Worm (Caenorhabditis elegans): ENCODE measurements around the gene pmp-1.

Gene pmp-1

DNA sequence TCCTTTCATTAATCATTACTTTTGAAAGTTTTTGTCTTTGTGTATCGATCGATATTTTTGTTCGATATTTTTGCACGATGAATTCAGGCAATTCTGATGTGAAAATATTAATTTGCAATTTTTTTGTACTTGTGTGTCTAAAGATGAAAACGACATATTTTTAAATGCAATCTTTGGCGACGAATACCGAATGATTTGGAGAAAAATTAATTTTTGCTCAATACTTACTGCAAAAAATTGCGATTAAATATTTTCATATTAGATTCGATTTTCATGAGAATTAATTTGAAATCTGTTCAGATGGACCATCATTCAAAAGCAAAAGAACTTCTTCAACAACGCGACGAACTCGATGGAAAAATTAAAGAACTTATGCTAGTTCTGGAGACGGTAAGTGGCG, 18.2 kb upstream of the pmp-1 start, which contains the start of gene psmd-9:
TSS of gene psmd-9 (plus strand) at position 301 of the 400 bp plus-strand sequence.
- no peak for TF ChIP-seq unc-62 (GFP tag; optimal IDR thresholded peaks at IDR 0.05)

DNA sequence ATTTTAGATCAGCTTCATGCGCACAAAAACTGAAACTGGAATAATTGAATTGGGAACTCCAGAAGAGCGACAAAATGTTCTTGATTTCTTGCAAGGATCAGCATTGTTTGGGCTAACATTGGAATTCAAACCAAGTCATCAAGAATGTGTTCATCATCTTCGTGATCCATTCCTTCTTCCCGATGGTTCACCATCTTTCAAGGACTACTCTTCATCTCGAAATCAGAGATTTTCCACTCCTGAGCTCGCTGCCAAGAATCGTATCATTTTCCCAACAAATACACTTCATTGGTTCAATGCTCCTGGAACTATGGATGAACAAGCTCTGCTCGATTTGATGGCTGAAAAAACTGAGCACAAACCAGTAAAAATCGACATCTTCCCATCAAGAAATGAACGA, 17.2 kb upstream of the pmp-1 start:
- no peak for TF ChIP-seq unc-62 (GFP tag; optimal IDR thresholded peaks at IDR 0.05)

DNA sequence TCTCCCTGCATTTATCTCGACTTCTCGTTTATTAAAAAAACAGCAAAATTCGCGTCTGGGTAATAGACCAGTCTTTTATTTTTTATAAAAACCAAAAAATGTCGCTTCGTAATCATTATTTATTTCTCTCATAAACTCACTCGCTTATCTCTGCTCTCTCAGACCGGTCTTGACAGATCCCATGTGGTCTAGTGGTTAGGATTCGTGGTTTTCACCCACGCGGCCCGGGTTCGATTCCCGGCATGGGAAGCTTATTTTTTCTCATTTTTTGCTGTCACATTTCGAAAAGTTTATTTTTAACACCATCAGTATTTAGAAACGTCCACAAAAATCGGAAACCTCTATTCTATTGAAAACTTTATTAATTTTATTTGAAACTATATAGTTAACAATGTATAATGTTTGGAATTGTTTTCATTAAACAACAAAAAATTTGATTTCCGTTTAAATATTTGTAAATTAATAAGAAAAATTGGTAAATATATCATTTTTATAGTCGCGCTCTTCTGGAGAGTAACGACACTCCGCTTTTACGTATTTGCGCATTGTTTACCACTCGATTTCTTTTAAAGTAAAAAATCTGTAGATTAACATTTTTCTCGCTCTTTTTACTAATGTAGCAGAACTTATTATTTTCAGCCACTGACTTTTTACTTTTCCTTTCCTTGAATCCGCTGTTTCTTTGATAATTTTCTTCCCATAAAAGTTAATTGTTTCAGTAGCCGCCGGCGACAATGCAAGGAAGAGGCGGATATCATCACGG, 14.6 kb upstream of the pmp-1 start, which contains the start of gene hrpl-1:
TSS of gene hrpl-1 (plus strand) at position 713 of the 763 bp plus-strand sequence.
- no peak for TF ChIP-seq unc-62 (GFP tag; optimal IDR thresholded peaks at IDR 0.05)

DNA sequence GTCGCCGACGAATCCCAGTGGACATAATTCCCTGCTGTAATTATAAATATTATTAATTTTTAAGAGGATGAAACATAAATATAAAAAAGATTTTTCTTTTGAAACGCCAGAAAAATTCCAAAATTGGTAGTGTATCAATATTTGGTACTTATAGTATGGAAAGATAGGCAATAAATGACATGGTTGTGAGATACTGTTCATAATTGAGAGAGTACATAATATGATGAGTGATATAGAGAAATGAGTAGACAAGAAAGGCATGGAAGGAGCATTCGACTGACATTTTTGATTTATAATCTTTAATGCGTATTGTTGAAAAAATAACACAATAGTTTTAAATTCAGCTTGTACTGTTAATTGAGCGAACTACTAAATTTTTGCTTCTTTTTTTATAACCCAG, 14.0 kb upstream of the pmp-1 start, which contains the start of gene C44B7.11:
TSS of gene C44B7.11 (minus strand) at position 34 of the 400 bp plus-strand sequence.
- TF ChIP-seq unc-62 (GFP tag; optimal IDR thresholded peaks at IDR 0.05), result no peak

DNA sequence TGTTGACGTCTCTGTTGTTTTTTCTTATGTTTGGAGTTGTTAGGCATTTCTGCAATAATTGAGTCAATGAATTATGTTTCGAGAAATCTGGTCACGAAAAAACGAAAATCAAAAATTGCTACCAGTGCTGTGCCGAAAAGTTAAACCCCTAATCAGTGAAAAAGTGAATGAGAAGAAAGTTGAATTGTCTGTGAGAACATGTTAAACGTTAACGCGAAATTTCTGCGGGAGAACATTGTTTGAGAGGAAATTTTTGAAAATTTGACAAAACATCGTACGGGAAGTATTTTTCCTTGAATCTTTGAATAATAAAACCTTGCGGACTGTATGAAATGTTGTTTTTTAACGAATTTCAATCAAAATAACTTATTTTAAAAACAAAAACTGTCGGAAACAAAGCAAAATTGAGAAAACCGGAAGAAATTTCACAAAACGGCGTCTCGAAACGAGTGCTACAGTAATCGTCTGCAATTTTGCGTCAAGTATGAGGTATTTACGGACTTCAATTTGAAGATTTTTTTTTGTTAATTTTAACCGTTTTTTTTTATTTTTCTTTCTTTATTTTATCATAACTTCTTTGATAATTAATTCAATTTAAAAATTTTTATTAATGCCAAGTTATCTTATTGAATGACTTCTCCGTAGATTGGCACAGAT, 10.2 kb upstream of the pmp-1 start, which contains the start of gene adal-1:
TSS of gene adal-1 (minus strand) at position 51 of the 657 bp plus-strand sequence.
- no peak for TF ChIP-seq unc-62 (GFP tag; optimal IDR thresholded peaks at IDR 0.05)

DNA sequence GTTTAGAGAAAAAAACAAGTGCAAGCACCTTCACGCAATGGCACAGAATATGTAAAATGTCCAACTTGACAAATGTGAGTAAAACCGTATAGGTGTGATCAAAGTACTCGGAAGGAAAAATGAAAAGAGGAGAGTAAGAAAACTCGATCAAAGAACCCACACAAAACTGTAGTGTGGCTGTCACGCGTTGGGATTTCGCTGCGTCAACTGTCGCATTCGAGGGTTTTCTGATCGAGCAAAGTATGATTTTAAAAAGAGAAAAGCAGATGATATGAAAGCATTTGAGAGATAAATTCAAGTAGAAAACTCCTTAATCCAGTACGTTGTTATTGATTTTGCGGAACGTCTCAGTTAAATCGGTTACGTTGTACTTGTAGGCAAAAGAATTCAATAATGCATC, 8.3 kb upstream of the pmp-1 start:
- TF ChIP-seq unc-62 (GFP tag; optimal IDR thresholded peaks at IDR 0.05), result no peak

DNA sequence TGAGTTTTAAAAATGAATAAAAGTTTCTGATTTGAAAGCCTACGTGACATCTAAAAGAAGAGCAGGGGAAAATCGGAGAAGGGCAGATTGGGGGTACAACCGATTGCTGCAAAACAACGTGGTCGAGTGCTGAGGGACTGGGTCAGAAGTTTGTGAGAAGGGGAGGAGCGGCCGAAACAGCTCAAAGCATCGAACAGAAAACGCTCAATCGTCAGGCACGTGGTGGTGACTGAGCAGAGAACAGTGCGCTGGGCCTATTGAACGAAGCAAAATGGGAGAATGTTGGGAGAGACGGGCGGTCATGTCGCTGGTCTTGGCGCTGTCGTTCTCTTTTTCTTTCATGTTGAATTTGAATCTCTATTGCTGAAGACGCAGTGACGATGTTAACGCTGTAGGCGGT, 7.6 kb upstream of the pmp-1 start:
- no peak for TF ChIP-seq unc-62 (GFP tag; optimal IDR thresholded peaks at IDR 0.05)

DNA sequence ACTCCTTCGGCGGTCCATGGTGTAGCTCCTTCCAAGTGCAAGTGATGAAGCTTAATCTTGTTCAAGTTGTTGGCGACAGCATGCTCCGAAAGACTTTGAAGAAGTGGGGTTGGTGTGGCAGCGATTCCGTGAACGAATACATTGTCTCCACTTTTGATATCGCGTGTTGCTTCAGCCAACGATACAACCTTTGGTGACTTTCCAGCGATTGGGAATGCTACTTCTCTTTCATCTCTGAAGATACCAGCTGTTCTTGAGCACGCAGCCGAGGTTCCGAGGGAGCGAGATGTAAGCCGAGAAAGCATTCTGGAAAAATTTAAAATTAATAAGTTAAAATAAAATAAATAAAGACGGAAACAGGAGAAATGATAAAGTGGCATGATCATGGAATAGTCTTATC, 6.5 kb upstream of the pmp-1 start, which contains the start of gene acer-1:
TSS of gene acer-1 (minus strand) at position 306 of the 400 bp plus-strand sequence.
- no peak for TF ChIP-seq unc-62 (GFP tag; optimal IDR thresholded peaks at IDR 0.05)

DNA sequence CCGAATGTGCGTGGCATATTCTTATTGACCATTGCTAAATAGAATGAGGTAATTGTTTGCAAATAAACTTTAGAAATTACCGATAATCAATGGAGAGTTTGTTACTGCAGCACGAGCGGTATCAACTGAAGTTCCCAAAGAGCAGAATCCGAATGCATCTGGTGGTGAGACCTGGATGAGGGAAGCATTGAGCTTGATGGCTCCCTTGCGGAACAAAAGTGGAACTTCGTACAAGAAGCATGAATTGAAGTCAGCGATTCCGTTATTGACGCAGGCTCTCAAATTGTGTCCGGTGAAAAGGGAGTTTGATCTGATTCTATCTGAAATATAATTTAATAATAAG, 6.0 kb upstream of the pmp-1 start:
- no peak for TF ChIP-seq unc-62 (GFP tag; optimal IDR thresholded peaks at IDR 0.05)

DNA sequence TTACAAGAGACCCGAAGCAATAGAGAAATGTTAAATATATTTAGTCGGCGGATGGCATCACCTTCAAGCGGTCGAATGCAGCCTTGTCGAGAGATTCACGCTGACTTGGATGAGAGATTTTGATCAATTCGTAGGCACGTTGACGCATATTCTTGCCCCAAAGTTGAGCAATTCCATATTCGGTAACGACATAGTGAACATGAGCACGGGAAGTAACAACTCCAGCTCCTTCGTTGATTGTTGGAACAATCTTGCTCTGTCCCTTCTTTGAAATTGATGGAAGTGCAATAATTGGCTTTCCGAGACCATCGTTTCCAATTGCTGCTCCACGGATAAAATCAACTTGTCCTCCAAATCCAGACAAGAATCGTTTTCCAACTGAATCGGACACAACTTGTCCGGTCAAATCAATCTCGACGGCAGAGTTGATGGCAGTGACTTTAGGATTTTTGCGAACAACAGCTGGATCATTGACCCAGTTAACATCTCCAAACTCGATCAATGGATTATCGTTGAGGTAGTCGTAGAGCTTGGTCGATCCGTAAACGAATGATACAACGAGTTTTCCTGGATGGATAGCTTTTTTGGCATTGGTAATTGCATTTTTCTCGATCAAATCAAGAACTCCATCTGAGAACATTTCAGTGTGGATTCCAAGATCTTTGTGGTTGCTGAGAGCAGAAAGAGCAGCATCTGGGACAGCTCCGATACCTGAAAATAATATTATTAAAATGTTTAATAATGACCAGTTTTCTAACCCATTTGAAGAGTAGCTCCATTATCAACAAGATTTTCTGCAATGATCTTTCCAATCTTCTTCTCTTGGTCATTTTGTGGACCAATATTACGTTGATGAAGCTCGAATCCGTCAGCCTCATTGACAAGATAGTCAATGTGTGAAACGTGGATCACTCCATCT, 5.4 kb upstream of the pmp-1 start:
- no peak for TF ChIP-seq unc-62 (GFP tag; optimal IDR thresholded peaks at IDR 0.05)

DNA sequence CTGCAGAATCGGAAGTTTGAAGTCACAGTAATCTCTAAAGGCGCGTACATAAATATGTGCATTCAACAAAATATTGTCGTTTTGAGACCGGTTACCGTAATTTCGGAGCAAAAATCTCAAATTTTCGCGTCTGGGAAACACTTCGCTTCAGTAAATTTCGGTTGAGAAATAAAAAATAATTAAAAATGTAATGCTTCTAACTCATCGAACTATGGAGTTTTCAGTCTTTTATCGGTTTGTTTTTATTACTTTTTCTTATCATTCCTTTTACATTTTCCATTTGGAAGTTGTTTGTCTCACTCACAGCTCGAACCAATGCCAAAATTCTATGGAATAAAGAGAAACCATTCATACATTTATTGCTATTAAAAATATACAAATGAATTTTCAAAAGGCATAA, 4.7 kb upstream of the pmp-1 start:
- no peak for TF ChIP-seq unc-62 (GFP tag; optimal IDR thresholded peaks at IDR 0.05)

DNA sequence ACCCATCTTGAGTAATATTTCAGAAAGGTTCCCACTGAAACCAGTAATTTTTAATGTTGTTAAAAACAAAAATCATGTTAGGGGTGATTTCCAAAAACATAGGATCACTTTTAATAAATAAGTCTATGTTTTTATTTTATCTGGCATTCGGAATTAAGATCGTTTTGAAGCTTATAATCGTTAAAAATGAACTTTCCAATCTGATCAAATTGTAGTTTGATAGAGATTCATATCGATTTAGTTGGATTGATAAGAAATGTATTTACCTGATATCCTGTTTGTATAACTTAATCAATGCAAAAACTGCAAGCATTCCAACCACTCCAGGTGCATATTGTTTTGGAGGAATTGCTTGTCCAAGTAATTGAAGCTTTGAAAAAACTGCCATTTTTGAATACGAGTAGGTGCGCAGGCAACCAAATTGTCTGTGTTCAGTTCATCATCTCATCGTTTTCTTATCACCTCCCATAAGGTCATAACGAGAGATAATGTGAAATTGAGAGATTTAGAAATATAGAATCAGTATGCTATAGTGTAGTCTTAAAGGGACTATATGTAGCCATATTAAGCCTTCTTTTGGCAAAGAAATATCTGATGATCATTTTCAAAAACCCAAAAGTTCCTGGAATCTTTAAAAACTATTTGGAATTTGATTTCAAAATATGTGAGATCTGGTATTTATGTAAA, 3.9 kb upstream of the pmp-1 start, which contains the start of gene pmp-2:
TSS of gene pmp-2 (minus strand) at position 487 of the 687 bp plus-strand sequence.
- TF ChIP-seq unc-62 (GFP tag; optimal IDR thresholded peaks at IDR 0.05), result no peak

DNA sequence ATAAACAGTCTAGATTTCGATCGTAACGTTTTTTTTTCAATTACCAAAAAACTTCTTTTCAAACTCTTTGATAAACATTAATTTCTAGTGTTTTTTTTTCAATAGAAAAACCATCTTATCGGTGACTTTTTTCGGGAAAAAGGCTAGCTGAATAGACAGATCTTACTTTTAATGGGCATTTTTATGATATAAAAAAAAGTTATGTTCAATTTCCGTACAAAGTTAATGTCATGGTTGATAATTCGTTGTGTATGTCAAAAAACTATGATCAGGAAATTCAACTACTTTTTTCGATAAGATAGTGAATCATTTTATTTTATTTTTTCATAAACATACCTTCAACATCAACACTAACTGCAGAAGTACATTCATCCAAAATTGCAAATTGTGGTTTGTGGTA, 1.0 kb upstream of the pmp-1 start:
- TF ChIP-seq unc-62 (GFP tag; optimal IDR thresholded peaks at IDR 0.05), result no peak

DNA sequence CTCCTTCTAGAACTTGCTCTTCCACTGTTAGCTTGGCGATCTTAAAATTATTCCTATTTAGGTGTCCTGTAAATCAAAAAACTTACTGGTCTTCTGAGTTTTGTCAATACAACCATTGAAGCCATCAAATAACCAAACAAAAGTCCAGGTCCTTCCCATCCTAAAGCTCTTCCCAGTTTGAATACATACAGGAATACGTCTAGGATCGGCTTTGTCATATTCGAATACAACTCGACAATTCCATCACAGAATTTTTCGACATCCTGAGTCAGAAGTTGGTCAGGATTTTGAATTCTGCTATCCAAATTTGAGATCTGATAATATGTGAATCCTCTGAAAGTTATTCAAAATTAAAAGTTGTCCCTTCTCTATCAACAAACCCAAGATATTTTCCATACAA, 1.2 kb downstream of the pmp-1 start:
- TF ChIP-seq unc-62 (GFP tag; optimal IDR thresholded peaks at IDR 0.05), result no peak

DNA sequence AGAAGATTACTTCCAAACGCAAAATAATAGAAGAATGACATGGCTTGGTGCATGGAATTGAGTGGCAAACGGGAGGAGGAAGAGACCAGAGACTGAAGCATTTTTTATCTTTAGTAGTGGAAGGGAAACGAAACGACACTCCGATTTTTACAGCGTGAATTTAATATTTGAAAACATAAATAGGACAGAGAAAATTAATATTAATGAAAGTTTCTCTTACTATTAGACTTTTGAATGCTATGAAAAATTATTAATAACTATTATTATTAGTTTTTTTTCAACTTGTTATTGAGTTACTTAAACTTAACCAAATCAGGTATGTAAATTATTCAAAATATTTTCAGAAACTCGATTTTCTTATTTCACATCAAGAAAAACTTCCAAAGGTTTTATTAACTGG, 3.5 kb downstream of the pmp-1 start, which contains the start of gene C44B7.7:
TSS of gene C44B7.7 (minus strand) at position 101 of the 400 bp plus-strand sequence.
- TF ChIP-seq unc-62 (GFP tag; optimal IDR thresholded peaks at IDR 0.05), result no peak
